Fruit fly (Drosophila melanogaster) whole organism, embryonic: ENCODE results near the gene CG43630.

ENCODE experiments used
- Abd-B ChIP-seq: fragments of 200-800 bp; sonication (Bioruptor generic); optimal IDR thresholded peaks from 2 replicates; lab custom pipeline; 2018; ENCODE audit warnings: missing biosample characterization, mild to moderate bottlenecking, missing genetic modification characterization, moderate library complexity
- CG10267 ChIP-seq: fragments of 200-800 bp; sonication (Bioruptor generic); optimal IDR thresholded peaks from 2 replicates; lab custom pipeline; 2018; ENCODE audit warnings: missing biosample characterization, mild to moderate bottlenecking, missing genetic modification characterization, moderate library complexity
- CG10543 ChIP-seq: fragments of 200-800 bp; sonication (Bioruptor generic); optimal IDR thresholded peaks from 3 replicates; lab custom pipeline; 2017; ENCODE audit warnings: missing biosample characterization, mild to moderate bottlenecking, missing genetic modification characterization, moderate library complexity
- CG11504 ChIP-seq: fragments of 200-800 bp; sonication (Bioruptor generic); optimal IDR thresholded peaks from 3 replicates; lab custom pipeline; 2019; ENCODE audit warnings: missing biosample characterization, mild to moderate bottlenecking, missing genetic modification characterization, moderate library complexity
- CG17802 ChIP-seq: fragments of 200-800 bp; sonication (Bioruptor generic); optimal IDR thresholded peaks from 2 replicates; lab custom pipeline; 2018; ENCODE audit warnings: missing biosample characterization, mild to moderate bottlenecking, missing genetic modification characterization, moderate library complexity
- CG18619 ChIP-seq: fragments of 200-800 bp; sonication (Bioruptor generic); optimal IDR thresholded peaks from 3 replicates; lab custom pipeline; 2017; ENCODE audit warnings: missing biosample characterization, mild to moderate bottlenecking, missing genetic modification characterization
- CG30431 ChIP-seq: fragments of 200-800 bp; sonication (Bioruptor generic); optimal IDR thresholded peaks from 2 replicates; lab custom pipeline; 2017; ENCODE audit warnings: missing biosample characterization, missing genetic modification characterization
- CG34422 ChIP-seq: fragments of 200-800 bp; sonication (Bioruptor generic); IDR thresholded peaks from 3 replicates; pipeline ENCODE4 v1.3.6; 2022; ENCODE audit warnings: missing biosample characterization, missing genetic modification characterization
- CG4707 ChIP-seq: fragments of 200-800 bp; sonication (Bioruptor generic); optimal IDR thresholded peaks from 2 replicates; lab custom pipeline; 2018; ENCODE audit warnings: missing biosample characterization, mild to moderate bottlenecking, missing genetic modification characterization, moderate library complexity
- CG6765 ChIP-seq: fragments of 200-800 bp; sonication (Bioruptor generic); optimal IDR thresholded peaks from 3 replicates; lab custom pipeline; 2017; ENCODE audit warnings: missing biosample characterization, mild to moderate bottlenecking, missing genetic modification characterization
- CG8478 ChIP-seq: fragments of >200 bp; optimal IDR thresholded peaks from 2 replicates; lab custom pipeline; 2018
- CG9797 ChIP-seq: fragments of 200-800 bp; sonication (Bioruptor generic); optimal IDR thresholded peaks from 3 replicates; lab custom pipeline; 2018; ENCODE audit warnings: missing biosample characterization, mild to moderate bottlenecking, missing genetic modification characterization
- Doc3 ChIP-seq: fragments of 200-800 bp; sonication (Bioruptor generic); IDR thresholded peaks from 3 replicates; pipeline ENCODE4 v1.3.6; 2022; ENCODE audit warnings: missing biosample characterization, missing genetic modification characterization; ENCODE audit not compliant: partially characterized antibody
- HLH3B ChIP-seq: fragments of 200-800 bp; sonication (Bioruptor generic); IDR thresholded peaks from 2 replicates; pipeline ENCODE4 v1.3.6; 2022; ENCODE audit warnings: missing biosample characterization, missing genetic modification characterization
- Hand ChIP-seq: fragments of 200-800 bp; sonication (Bioruptor generic); optimal IDR thresholded peaks from 2 replicates; lab custom pipeline; 2017; ENCODE audit warnings: mild to moderate bottlenecking, missing biosample characterization, missing genetic modification reagents, missing genetic modification characterization
- Lhr ChIP-seq: fragments of 200-800 bp; sonication (Bioruptor generic); optimal IDR thresholded peaks from 3 replicates; lab custom pipeline; 2017; ENCODE audit warnings: mild to moderate bottlenecking, missing biosample characterization, missing genetic modification reagents, missing genetic modification characterization
- MBD-R2 ChIP-seq: fragments of 200-800 bp; sonication (Bioruptor generic); IDR thresholded peaks from 2 replicates; pipeline ENCODE4 v1.3.6; 2022; ENCODE audit warnings: missing biosample characterization, missing genetic modification characterization
- MTF-1 ChIP-seq: fragments of 200-800 bp; sonication (Bioruptor generic); optimal IDR thresholded peaks from 2 replicates; lab custom pipeline; 2018; ENCODE audit warnings: missing biosample characterization, mild to moderate bottlenecking, missing genetic modification characterization, borderline replicate concordance
- Meics ChIP-seq: fragments of 200-800 bp; sonication (Bioruptor generic); optimal IDR thresholded peaks from 2 replicates; lab custom pipeline; 2017; ENCODE audit warnings: missing biosample characterization, mild to moderate bottlenecking, missing genetic modification characterization
- Ravus ChIP-seq: fragments of 200-800 bp; sonication (Bioruptor generic); IDR thresholded peaks from 2 replicates; pipeline ENCODE4 v1.3.6; 2022; ENCODE audit warnings: missing biosample characterization, missing genetic modification characterization
- Rfx ChIP-seq: fragments of 200-800 bp; sonication (Bioruptor generic); IDR thresholded peaks from 2 replicates; pipeline ENCODE4 v1.3.6; 2022; ENCODE audit warnings: missing biosample characterization, missing genetic modification characterization
- Sox102F ChIP-seq: fragments of 200-800 bp; sonication (Bioruptor generic); optimal IDR thresholded peaks from 2 replicates; lab custom pipeline; 2018; ENCODE audit warnings: missing biosample characterization, mild to moderate bottlenecking, missing genetic modification characterization, moderate library complexity
- Stat92E ChIP-seq, 3 experiments: fragments of >200 bp in 2 of 3; fragments of 200-800 bp in 1 of 3; sonication (Bioruptor generic) in 1 of 3; optimal IDR thresholded peaks; 2 replicates each; lab custom pipeline; 2017 to 2019; ENCODE audit warnings: missing biosample characterization in 3 of 3, missing genetic modification characterization in 3 of 3, mild to moderate bottlenecking in 1 of 3, moderate library complexity in 1 of 3
- amos ChIP-seq: fragments of 200-800 bp; sonication (Bioruptor generic); IDR thresholded peaks from 2 replicates; pipeline ENCODE4 v1.3.6; 2022; ENCODE audit warnings: missing biosample characterization, missing genetic modification characterization; ENCODE audit not compliant: partially characterized antibody
- bowl ChIP-seq: fragments of 200-800 bp; sonication (Bioruptor generic); IDR thresholded peaks from 2 replicates; pipeline ENCODE4 v1.3.6; 2022; ENCODE audit warnings: missing biosample characterization, missing genetic modification characterization
- btn ChIP-seq: fragments of 200-800 bp; sonication (Bioruptor generic); optimal IDR thresholded peaks from 2 replicates; lab custom pipeline; 2016; ENCODE audit warnings: missing biosample characterization, missing genetic modification characterization
- chif ChIP-seq, 2 experiments: fragments of 200-800 bp; sonication (Bioruptor generic); optimal IDR thresholded peaks; 3 replicates each; lab custom pipeline; 2016; ENCODE audit warnings: missing biosample characterization in 2 of 2, missing genetic modification characterization in 2 of 2
- dan ChIP-seq: fragments of 200-800 bp; sonication (Bioruptor generic); IDR thresholded peaks from 2 replicates; pipeline ENCODE4 v1.3.6; 2022; ENCODE audit warnings: missing biosample characterization, missing genetic modification characterization
- disco-r ChIP-seq: fragments of 200-800 bp; sonication (Bioruptor generic); optimal IDR thresholded peaks from 2 replicates; lab custom pipeline; 2016; ENCODE audit warnings: missing biosample characterization, missing genetic modification characterization
- dpn ChIP-seq, 2 experiments: fragments of 200-800 bp; sonication (Bioruptor generic); optimal IDR thresholded peaks; 3 replicates each; lab custom pipeline; 2016; ENCODE audit warnings: missing biosample characterization in 2 of 2, missing genetic modification characterization in 2 of 2
- esg ChIP-seq: fragments of 200-800 bp; sonication (Bioruptor generic); conservative IDR thresholded peaks from 2 replicates; pipeline ENCODE4 v1.3.6; 2022; ENCODE audit warnings: missing biosample characterization, missing genetic modification characterization
- fd3F ChIP-seq: fragments of 200-800 bp; sonication (Bioruptor generic); optimal IDR thresholded peaks from 2 replicates; lab custom pipeline; 2018; ENCODE audit warnings: missing biosample characterization, mild to moderate bottlenecking, missing genetic modification characterization, moderate library complexity
- ftz-f1 ChIP-seq: fragments of 200-800 bp; sonication (Bioruptor generic); optimal IDR thresholded peaks from 2 replicates; lab custom pipeline; 2016; ENCODE audit warnings: missing biosample characterization, missing genetic modification characterization
- gsb-n ChIP-seq: fragments of 200-800 bp; sonication (Bioruptor generic); optimal IDR thresholded peaks from 3 replicates; lab custom pipeline; 2018; ENCODE audit warnings: missing biosample characterization, mild to moderate bottlenecking, missing genetic modification characterization
- insv ChIP-seq, 2 experiments: fragments of 200-800 bp; sonication (Bioruptor generic); optimal IDR thresholded peaks; 3 replicates each; lab custom pipeline; 2016 to 2018; ENCODE audit warnings: missing biosample characterization in 2 of 2, missing genetic modification characterization in 2 of 2
- lab ChIP-seq: fragments of 200-800 bp; sonication (Bioruptor generic); optimal IDR thresholded peaks from 3 replicates; lab custom pipeline; 2017; ENCODE audit warnings: missing biosample characterization, missing genetic modification characterization, mild to moderate bottlenecking, moderate library complexity, missing genetic modification reagents
- otp ChIP-seq: fragments of 200-800 bp; sonication (Bioruptor generic); IDR thresholded peaks from 3 replicates; pipeline ENCODE4, ENCODE4 v1.3.6; 2022; ENCODE audit warnings: missing biosample characterization, missing genetic modification characterization
- sc ChIP-seq, 3 experiments: fragments of >200 bp in 2 of 3; fragments of 200-800 bp in 1 of 3; sonication (Bioruptor generic) in 1 of 3; optimal IDR thresholded peaks; 2 replicates in 2 of 3; 3 replicates in 1 of 3; lab custom pipeline; 2017; ENCODE audit warnings: mild to moderate bottlenecking in 1 of 3, missing biosample characterization in 1 of 3, missing genetic modification characterization in 1 of 3, missing genetic modification reagents in 1 of 3
- slp2 ChIP-seq: fragments of 200-800 bp; sonication (Bioruptor generic); optimal IDR thresholded peaks from 2 replicates; lab custom pipeline; 2016; ENCODE audit warnings: missing biosample characterization, missing genetic modification characterization
- sna ChIP-seq: fragments of 200-800 bp; sonication (Bioruptor generic); IDR thresholded peaks from 2 replicates; pipeline ENCODE4 v1.3.6; 2022; ENCODE audit warnings: missing biosample characterization, missing genetic modification characterization; ENCODE audit not compliant: partially characterized antibody
- tup ChIP-seq: fragments of 200-800 bp; sonication (Bioruptor generic); optimal IDR thresholded peaks from 2 replicates; lab custom pipeline; 2016; ENCODE audit warnings: missing biosample characterization, mild to moderate bottlenecking, missing genetic modification characterization, moderate library complexity
- unpg ChIP-seq: fragments of 200-800 bp; sonication (Bioruptor generic); optimal IDR thresholded peaks from 3 replicates; lab custom pipeline; 2018; ENCODE audit warnings: missing biosample characterization, mild to moderate bottlenecking, missing genetic modification characterization, moderate library complexity
- usp ChIP-seq: fragments of >200 bp; optimal IDR thresholded peaks from 2 replicates; lab custom pipeline; 2017; ENCODE audit warnings: missing biosample characterization, missing genetic modification characterization
- wek ChIP-seq: fragments of 200-800 bp; sonication (Bioruptor generic); optimal IDR thresholded peaks from 3 replicates; lab custom pipeline; 2018; ENCODE audit warnings: missing biosample characterization, mild to moderate bottlenecking, missing genetic modification characterization, moderate library complexity
- yki ChIP-seq: fragments of >200 bp; optimal IDR thresholded peaks from 3 replicates; lab custom pipeline; 2018
- zf30C ChIP-seq: fragments of 200-800 bp; sonication (Bioruptor generic); optimal IDR thresholded peaks from 3 replicates; lab custom pipeline; 2018; ENCODE audit warnings: missing biosample characterization, mild to moderate bottlenecking, missing genetic modification characterization
- zfh2 ChIP-seq: fragments of 200-800 bp; sonication (Bioruptor generic); optimal IDR thresholded peaks from 2 replicates; lab custom pipeline; 2016; ENCODE audit warnings: missing biosample characterization, missing genetic modification characterization

The CG43630 gene

dm6 chr3R:12717588-12718535 lies 41.8 kb upstream of the CG43630 start (continued):
- no peak for TF ChIP-seq sna (GFP tag; lab: Robert Waterston, UW)
- TF ChIP-seq Lhr, result no peak
- TF ChIP-seq insv (GFP tag; optimal IDR thresholded peaks at IDR 0.05; lab: Kevin White, UChicago), result no peak
- TF ChIP-seq disco-r (GFP tag; lab: Kevin White, UChicago), result no peak
- TF ChIP-seq HLH3B, result peak; percentile 69
- no peak for TF ChIP-seq slp2 (GFP tag; lab: Kevin White, UChicago)
- TF ChIP-seq Stat92E (GFP tag; optimal IDR thresholded peaks at IDR 0.05; lab: Kevin White, UChicago), result no peak
- TF ChIP-seq CG6765 (GFP tag; lab: Kevin White, UChicago), result peak; percentile 10
- TF ChIP-seq fd3F, result peak; percentile 41
- no peak for TF ChIP-seq amos (GFP tag; lab: Robert Waterston, UW)
- no peak for TF ChIP-seq bowl (GFP tag; lab: Robert Waterston, UW)
- TF ChIP-seq Sox102F (GFP tag; lab: Kevin White, UChicago), result peak; percentile 64
- no peak for TF ChIP-seq CG4707 (GFP tag; lab: Kevin White, UChicago)
- TF ChIP-seq unpg (GFP tag; lab: Kevin White, UChicago), result peak; percentile 42
- no peak for TF ChIP-seq tup (GFP tag; lab: Kevin White, UChicago)
- no peak for TF ChIP-seq CG17802
- peak; percentile 25 to 57 for TF ChIP-seq dpn (GFP tag; optimal IDR thresholded peaks at IDR 0.05; lab: Kevin White, UChicago)
- TF ChIP-seq btn (GFP tag; lab: Kevin White, UChicago), result peak; percentile 10
- peak; percentile 64 for TF ChIP-seq zf30C (GFP tag; lab: Kevin White, UChicago)
- TF ChIP-seq Hand (GFP tag; lab: Kevin White, UChicago), result peak; percentile 54
- no peak for TF ChIP-seq CG8478 (lab: Kevin White, UChicago)
- 0 out of 3 replicates have a peak, but pooled peaks have one; percentile 18 for TF ChIP-seq otp (GFP tag; lab: Robert Waterston, UW)
- TF ChIP-seq MBD-R2 (GFP tag; lab: Robert Waterston, UW), result no peak; the same call in 1 of the 2 replicates
- peak; percentile 31; the same call in 1 of the 2 replicates for TF ChIP-seq esg (GFP tag; lab: Robert Waterston, UW)
- TF ChIP-seq CG11504 (tag; lab: Kevin White, UChicago), result peak; percentile 71
- no peak for TF ChIP-seq sc (optimal IDR thresholded peaks at IDR 0.05; lab: Kevin White, UChicago)
- TF ChIP-seq sc (GFP tag; optimal IDR thresholded peaks at IDR 0.05; lab: Kevin White, UChicago), result peak; percentile 26
- TF ChIP-seq yki (lab: Kevin White, UChicago), result no peak
- TF ChIP-seq chif (GFP tag; optimal IDR thresholded peaks at IDR 0.05; lab: Kevin White, UChicago), result peak; percentile 21 to 41
- TF ChIP-seq usp (GFP tag; lab: Kevin White, UChicago), result no peak
- TF ChIP-seq CG18619, result peak; percentile 42
- TF ChIP-seq wek (GFP tag; lab: Kevin White, UChicago), result peak; percentile 22
- no peak for TF ChIP-seq Doc3 (GFP tag; lab: Robert Waterston, UW)
- no peak for TF ChIP-seq gsb-n
- peak; percentile 50 for TF ChIP-seq zfh2 (GFP tag; lab: Kevin White, UChicago)
- TF ChIP-seq dan (GFP tag; lab: Robert Waterston, UW), result no peak
- peak; percentile 61 for TF ChIP-seq Meics (GFP tag; lab: Kevin White, UChicago)
- TF ChIP-seq lab (GFP tag; lab: Kevin White, UChicago), result peak; percentile 81
- no peak for TF ChIP-seq CG9797 (GFP tag; lab: Kevin White, UChicago)
- TF ChIP-seq MTF-1, result no peak
- peak; percentile 37; the same call in 1 of the 3 replicates for TF ChIP-seq CG34422
- TF ChIP-seq ftz-f1 (GFP tag; lab: Kevin White, UChicago), result no peak
- peak; percentile 75 for TF ChIP-seq Rfx
- no peak for TF ChIP-seq CG10543 (GFP tag; lab: Kevin White, UChicago)
- no peak for TF ChIP-seq CG10267 (tag; lab: Kevin White, UChicago)
- TF ChIP-seq Ravus (GFP tag; lab: Robert Waterston, UW), result peak; percentile 21
- no peak for TF ChIP-seq CG30431
- no peak for TF ChIP-seq Abd-B (GFP tag; lab: Kevin White, UChicago)
